Worm (Caenorhabditis elegans) whole organism, L4 larva: ENCODE data around the gene C34F6.1.
A peak's percentile ranks its signal among the peaks of the same experiment; 100 is the strongest.
"Not testable (repeated sequence)": the region's sequence is repeated elsewhere in the genome, so short reads cannot be mapped to it uniquely, and the experiment has no call there.

Experiments
- F26F4.8 ChIP-seq: fragments of 200-800 bp; sonication (Bioruptor generic); conservative IDR thresholded peaks from 2 replicates; pipeline ENCODE4 v1.3.6; 2022; ENCODE audit warnings: missing genetic modification characterization, missing compliant biosample characterization
- F37D6.2 ChIP-seq: sonication (generic microtip); optimal IDR thresholded peaks from 2 replicates; lab custom pipeline; 2016; ENCODE audit warnings: mild to moderate bottlenecking, missing genetic modification characterization, missing compliant biosample characterization
- T20F7.1 ChIP-seq: fragments of 200-800 bp; sonication (Bioruptor generic); optimal IDR thresholded peaks from 2 replicates; lab custom pipeline; 2018; ENCODE audit warnings: mild to moderate bottlenecking, missing genetic modification characterization, missing compliant biosample characterization
- Y105C5A.15 ChIP-seq: fragments of 200-800 bp; sonication (Bioruptor generic); IDR thresholded peaks from 2 replicates; pipeline ENCODE4 v1.3.6; 2022; ENCODE audit warnings: missing genetic modification characterization, missing compliant biosample characterization
- ceh-82 ChIP-seq: sonication (generic microtip); optimal IDR thresholded peaks from 2 replicates; lab custom pipeline; 2017; ENCODE audit warnings: missing biosample characterization, missing genetic modification characterization
- ctbp-1 ChIP-seq: fragments of 200-800 bp; sonication (Bioruptor generic); IDR thresholded peaks from 2 replicates; pipeline ENCODE4 v1.3.6; 2022; ENCODE audit warnings: missing genetic modification reagents, missing genetic modification characterization, missing compliant biosample characterization
- daf-12 ChIP-seq: fragments of 150-350 bp; optimal IDR thresholded peaks from 2 replicates; lab custom pipeline; 2014; ENCODE audit warnings: missing biosample characterization, missing genetic modification reagents, missing genetic modification characterization
- dmd-6 ChIP-seq: fragments of 200-800 bp; sonication (Bioruptor generic); IDR thresholded peaks from 2 replicates; pipeline ENCODE4 v1.3.6; 2022; ENCODE audit warnings: missing genetic modification reagents, missing genetic modification characterization, missing compliant biosample characterization
- dve-1 ChIP-seq: sonication (generic microtip); optimal IDR thresholded peaks from 2 replicates; lab custom pipeline; 2017; ENCODE audit warnings: antibody characterized with exemption, mild to moderate bottlenecking, missing genetic modification characterization, missing compliant biosample characterization; ENCODE audit not compliant: insufficient read depth
- egl-43 ChIP-seq: fragments of 200-800 bp; sonication (Bioruptor generic); IDR thresholded peaks from 2 replicates; pipeline ENCODE4 v1.3.6; 2022; ENCODE audit warnings: missing genetic modification reagents, missing genetic modification characterization, missing compliant biosample characterization
- hlh-30 ChIP-seq: sonication (generic microtip); optimal IDR thresholded peaks from 2 replicates; lab custom pipeline; 2017; ENCODE audit warnings: antibody characterized with exemption, mild to moderate bottlenecking, missing genetic modification characterization, missing compliant biosample characterization; ENCODE audit not compliant: insufficient read depth
- lim-7 ChIP-seq: fragments of 200-800 bp; sonication (Bioruptor generic); IDR thresholded peaks from 2 replicates; pipeline ENCODE4 v1.3.6; 2022; ENCODE audit warnings: missing genetic modification characterization, missing compliant biosample characterization
- lin-1 ChIP-seq: fragments of 200-800 bp; sonication (Bioruptor generic); IDR thresholded peaks from 2 replicates; pipeline ENCODE4 v1.3.6; 2022; ENCODE audit warnings: missing genetic modification reagents, missing genetic modification characterization, missing compliant biosample characterization
- lin-29 ChIP-seq: fragments of 200-800 bp; sonication (Bioruptor generic); IDR thresholded peaks from 2 replicates; pipeline ENCODE4 v1.3.6; 2022; ENCODE audit warnings: missing genetic modification reagents, missing genetic modification characterization, missing compliant biosample characterization
- lsy-2 ChIP-seq, 2 experiments: fragments of 150-350 bp in 1 of 2; sonication (generic microtip) in 1 of 2; optimal IDR thresholded peaks; 2 replicates each; lab custom pipeline; 2014 to 2017; ENCODE audit warnings: missing biosample characterization in 2 of 2, missing genetic modification characterization in 2 of 2
- mdt-29 ChIP-seq: fragments of 200-800 bp; sonication (Bioruptor generic); IDR thresholded peaks from 2 replicates; pipeline ENCODE4 v1.3.6; 2022; ENCODE audit warnings: missing genetic modification reagents, missing genetic modification characterization, missing compliant biosample characterization
- mes-2 ChIP-seq: sonication (generic microtip); optimal IDR thresholded peaks from 2 replicates; lab custom pipeline; 2016; ENCODE audit warnings: missing genotype, mild to moderate bottlenecking, missing genetic modification characterization, missing compliant biosample characterization; ENCODE audit not compliant: poor library complexity, severe bottlenecking
- nhr-11 ChIP-seq: fragments of 150-350 bp; optimal IDR thresholded peaks from 2 replicates; lab custom pipeline; 2014; ENCODE audit warnings: missing biosample characterization, missing genetic modification characterization
- nhr-28 ChIP-seq: fragments of 150-350 bp; optimal IDR thresholded peaks from 2 replicates; lab custom pipeline; 2014; ENCODE audit warnings: missing biosample characterization, missing genetic modification characterization
- nhr-41 ChIP-seq: fragments of 200-800 bp; sonication (Bioruptor generic); IDR thresholded peaks from 2 replicates; pipeline ENCODE4 v1.3.6; 2022; ENCODE audit warnings: missing genetic modification reagents, missing genetic modification characterization, missing compliant biosample characterization
- nhr-48 ChIP-seq: sonication (generic microtip); optimal IDR thresholded peaks from 2 replicates; lab custom pipeline; 2016; ENCODE audit warnings: mild to moderate bottlenecking, missing genetic modification characterization, missing compliant biosample characterization
- pha-4 ChIP-seq, 2 experiments: fragments of 150-350 bp in 1 of 2; fragments of 200-800 bp in 1 of 2; sonication (Bioruptor generic) in 1 of 2; IDR thresholded peaks in 1 of 2; optimal IDR thresholded peaks in 1 of 2; 2 replicates each; pipeline versions ENCODE4 v1.3.6 to Lab custom; 2014 to 2022; ENCODE audit warnings: missing genetic modification characterization in 2 of 2, missing genetic modification reagents in 2 of 2, missing biosample characterization in 1 of 2, missing compliant biosample characterization in 1 of 2
- php-3 ChIP-seq: fragments of 200-800 bp; sonication (Bioruptor generic); IDR thresholded peaks from 2 replicates; pipeline ENCODE4 v1.3.6; 2022; ENCODE audit warnings: missing genetic modification reagents, missing genetic modification characterization, missing compliant biosample characterization
- pqm-1 ChIP-seq: sonication (generic microtip); optimal IDR thresholded peaks from 2 replicates; lab custom pipeline; 2017; ENCODE audit warnings: missing biosample characterization, missing genetic modification characterization
- set-16 ChIP-seq: fragments of 200-800 bp; sonication (Bioruptor generic); IDR thresholded peaks from 2 replicates; pipeline ENCODE4 v1.3.6; 2022; ENCODE audit warnings: missing genetic modification reagents, missing genetic modification characterization, missing compliant biosample characterization
- spr-3 ChIP-seq: fragments of 200-800 bp; sonication (Bioruptor generic); optimal IDR thresholded peaks from 2 replicates; lab custom pipeline; 2018; ENCODE audit warnings: mild to moderate bottlenecking, missing genetic modification characterization, missing compliant biosample characterization
- tag-97 ChIP-seq: fragments of 200-800 bp; sonication (Bioruptor generic); IDR thresholded peaks from 2 replicates; pipeline ENCODE4 v1.3.6; 2022; ENCODE audit warnings: missing genetic modification characterization, missing compliant biosample characterization
- unc-62 ChIP-seq, 3 experiments: fragments of 150-350 bp in 1 of 3; sonication (generic microtip); optimal IDR thresholded peaks in 2 of 3; peaks in 1 of 3; 1 replicate in 1 of 3; 2 replicates in 2 of 3; lab custom pipeline; 2014 to 2017; ENCODE audit warnings: missing biosample characterization in 3 of 3, missing genetic modification characterization in 3 of 3, missing genetic modification reagents in 3 of 3, missing genotype in 1 of 3
- zip-11 ChIP-seq: fragments of 200-800 bp; sonication (Bioruptor generic); IDR thresholded peaks from 2 replicates; pipeline ENCODE4 v1.3.6; 2022; ENCODE audit warnings: missing genetic modification characterization, missing compliant biosample characterization
- zip-2 ChIP-seq: fragments of 150-350 bp; optimal IDR thresholded peaks from 2 replicates; lab custom pipeline; 2014; ENCODE audit warnings: missing biosample characterization, missing genetic modification characterization

C34F6.1 gene

ce11 chrX:11203773-11204172 is 7.1 kb upstream of the C34F6.1 start, which contains the start of gene C34F6.11 (continued):
- TF ChIP-seq F37D6.2 (tag; lab: Kevin White, UChicago) (no peak), nhr-11 (no peak), ceh-82 (no peak), nhr-28 (tag; lab: Kevin White, UChicago) (peak; percentile 82), spr-3 (GFP tag; lab: Kevin White, UChicago) (no peak), lin-29 (no peak), dmd-6 (GFP tag; lab: Robert Waterston, UW) (peak; percentile 19; the same call in 1 of the 2 replicates), zip-2 (no peak), egl-43 (GFP tag; lab: Robert Waterston, UW) (no peak), T20F7.1 (no peak), mes-2 (tag; lab: Kevin White, UChicago) (no peak)

- TF ChIP-seq tag-97 (GFP tag; lab: Robert Waterston, UW): 0 out of 2 replicates have a peak, but pooled peaks have one; percentile 61
- peak; percentile 95 for TF ChIP-seq set-16 (GFP tag; lab: Robert Waterston, UW)
- TF ChIP-seq ctbp-1 (GFP tag; lab: Robert Waterston, UW): 0 out of 2 replicates have a peak, but pooled peaks have one; percentile 9
These were observed 5.3 kb upstream of the C34F6.1 start for ce11 chrX:11201915-11202314.

- TF ChIP-seq pqm-1 (tag; lab: Kevin White, UChicago): no peak
- no peak for TF ChIP-seq zip-11
- no peak for TF ChIP-seq lin-1 (GFP tag; lab: Robert Waterston, UW)
- no peak for TF ChIP-seq tag-97 (GFP tag; lab: Robert Waterston, UW)
- no peak for TF ChIP-seq nhr-48 (tag; lab: Kevin White, UChicago)
- TF ChIP-seq nhr-41 (GFP tag; lab: Robert Waterston, UW): no peak
- no peak for TF ChIP-seq mdt-29 (GFP tag; lab: Robert Waterston, UW)
- no peak for TF ChIP-seq php-3 (GFP tag; lab: Robert Waterston, UW)
- no peak for TF ChIP-seq hlh-30 (tag; lab: Kevin White, UChicago)
- TF ChIP-seq lsy-2 (tag; optimal IDR thresholded peaks at IDR 0.05; lab: Kevin White, UChicago): no peak
- TF ChIP-seq Y105C5A.15 (GFP tag; lab: Robert Waterston, UW): no peak
- no peak for TF ChIP-seq pha-4 (GFP tag; IDR thresholded peaks at IDR 0.05; lab: Robert Waterston, UW)
- TF ChIP-seq pha-4 (tag; optimal IDR thresholded peaks at IDR 0.05; lab: Kevin White, UChicago): no peak
- no peak for TF ChIP-seq nhr-11
- no peak for TF ChIP-seq dve-1 (tag; lab: Kevin White, UChicago)
- TF ChIP-seq F26F4.8 (GFP tag; lab: Robert Waterston, UW): no peak
- TF ChIP-seq unc-62 (GFP tag; optimal IDR thresholded peaks at IDR 0.05 in 1 of 2; lab: Kevin White, UChicago): no peak
- TF ChIP-seq unc-62 (tag; optimal IDR thresholded peaks at IDR 0.05; lab: Kevin White, UChicago): no peak
- no peak for TF ChIP-seq daf-12 (tag; lab: Kevin White, UChicago)
- TF ChIP-seq, all 104 proteins: peak for 0
These were observed 4.5 kb upstream of the C34F6.1 start, which contains the start of gene col-179 for ce11 chrX:11201165-11201564. Gene col-179, plus strand, starts transcription at chrX:11201465.

- TF ChIP-seq lim-7 (GFP tag; lab: Robert Waterston, UW): 0 out of 2 replicates have a peak, but pooled peaks have one; percentile 17
- TF ChIP-seq pha-4 (GFP tag; IDR thresholded peaks at IDR 0.05; lab: Robert Waterston, UW): 0 out of 2 replicates have a peak, but pooled peaks have one; percentile 14
- not testable (repeated sequence) for TF ChIP-seq pha-4 (tag; optimal IDR thresholded peaks at IDR 0.05; lab: Kevin White, UChicago)
- peak; percentile 95 for TF ChIP-seq set-16 (GFP tag; lab: Robert Waterston, UW)
- 0 out of 2 replicates have a peak, but pooled peaks have one; percentile 39 for TF ChIP-seq tag-97 (GFP tag; lab: Robert Waterston, UW)
These were observed 3.2 kb upstream of the C34F6.1 start for ce11 chrX:11199833-11200232.

DNA sequence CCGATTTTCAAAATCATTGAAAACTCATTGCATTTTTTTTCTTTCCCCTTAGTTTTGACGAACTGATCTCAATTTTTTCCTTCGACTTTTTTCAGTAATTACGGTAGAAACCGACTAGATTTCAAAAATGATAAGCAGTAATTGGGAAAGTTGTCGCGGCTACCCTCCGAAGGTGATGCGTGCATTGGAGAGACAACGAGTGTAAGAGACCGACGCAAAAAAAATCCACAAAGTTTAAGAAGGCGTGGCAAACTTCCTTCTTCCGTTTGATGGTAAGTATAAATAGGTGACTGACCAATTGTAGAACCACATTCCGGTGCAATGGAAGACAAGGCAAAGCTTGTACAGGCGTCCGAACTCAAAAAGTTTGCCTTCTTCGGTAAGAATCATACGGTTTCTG is 2.5 kb upstream of the C34F6.1 start, which contains the start of gene col-178:
TSS of gene col-178 (plus strand) at position 301 of the 400 bp plus-strand sequence.
- no peak for TF ChIP-seq F37D6.2 (tag; lab: Kevin White, UChicago)
- peak in 1 of 2 experiments; percentile 67 for TF ChIP-seq unc-62 (GFP tag; optimal IDR thresholded peaks at IDR 0.05 in 1 of 2; lab: Kevin White, UChicago)
- TF ChIP-seq unc-62 (tag; optimal IDR thresholded peaks at IDR 0.05; lab: Kevin White, UChicago): no peak
